Worm (Caenorhabditis elegans) whole organism, L2 larva: ENCODE measurements around the gene T05A8.11.

Experiments used
- C34F6.9 ChIP-seq: fragments of 150-350 bp; optimal IDR thresholded peaks from 2 replicates; lab custom pipeline; 2014; ENCODE audit warnings: missing biosample characterization, missing genetic modification characterization
- F13H6.1 ChIP-seq: sonication (generic microtip); optimal IDR thresholded peaks from 2 replicates; lab custom pipeline; 2016; ENCODE audit warnings: missing genetic modification characterization, missing compliant biosample characterization
- R02D3.7 ChIP-seq: fragments of 150-350 bp; optimal IDR thresholded peaks from 2 replicates; lab custom pipeline; 2014; ENCODE audit warnings: missing biosample characterization, missing genetic modification characterization
- Y55F3AM.14 ChIP-seq: fragments of 200-800 bp; sonication (Bioruptor generic); optimal IDR thresholded peaks from 2 replicates; lab custom pipeline; 2018; ENCODE audit warnings: mild to moderate bottlenecking, missing genetic modification characterization, missing compliant biosample characterization
- ZK546.5 ChIP-seq: sonication (generic microtip); optimal IDR thresholded peaks from 2 replicates; lab custom pipeline; 2017; ENCODE audit warnings: missing biosample characterization, missing genetic modification characterization
- ama-1 ChIP-seq: fragments of 150-350 bp; optimal IDR thresholded peaks from 2 replicates; lab custom pipeline; 2018; ENCODE audit warnings: inconsistent platforms
- blmp-1 ChIP-seq: sonication (generic microtip); optimal IDR thresholded peaks from 2 replicates; lab custom pipeline; 2017; ENCODE audit warnings: missing genetic modification characterization, mild to moderate bottlenecking, missing compliant biosample characterization, antibody characterized with exemption, moderate library complexity; ENCODE audit not compliant: insufficient read depth
- ceh-16 ChIP-seq: fragments of 150-350 bp; optimal IDR thresholded peaks from 2 replicates; lab custom pipeline; 2014; ENCODE audit warnings: missing biosample characterization, missing genetic modification characterization
- crh-2 ChIP-seq: sonication (generic microtip); optimal IDR thresholded peaks from 2 replicates; lab custom pipeline; 2017; ENCODE audit warnings: missing biosample characterization, missing genetic modification characterization
- egl-27 ChIP-seq: sonication (generic microtip); optimal IDR thresholded peaks from 3 replicates; lab custom pipeline; 2017; ENCODE audit warnings: missing biosample characterization, missing genetic modification reagents, missing genetic modification characterization
- elt-1 ChIP-seq: fragments of 150-350 bp; optimal IDR thresholded peaks from 2 replicates; lab custom pipeline; 2014; ENCODE audit warnings: missing biosample characterization, missing genetic modification characterization
- elt-3 ChIP-seq: sonication (generic microtip); optimal IDR thresholded peaks from 2 replicates; lab custom pipeline; 2017; ENCODE audit warnings: missing biosample characterization, missing genetic modification characterization
- fos-1 ChIP-seq: fragments of 150-350 bp; optimal IDR thresholded peaks from 2 replicates; lab custom pipeline; 2014; ENCODE audit warnings: missing biosample characterization, missing genetic modification characterization
- gmeb-1 ChIP-seq: fragments of 150-350 bp; optimal IDR thresholded peaks from 2 replicates; lab custom pipeline; 2014; ENCODE audit warnings: missing biosample characterization, missing genetic modification characterization
- lin-11 ChIP-seq: fragments of 150-350 bp; sonication (generic microtip); optimal IDR thresholded peaks from 2 replicates; lab custom pipeline; 2014; ENCODE audit warnings: missing biosample characterization, missing genetic modification characterization, inconsistent platforms, mixed read lengths
- lin-13 ChIP-seq: fragments of 150-350 bp; optimal IDR thresholded peaks from 2 replicates; lab custom pipeline; 2014; ENCODE audit warnings: missing biosample characterization, missing genetic modification reagents, missing genetic modification characterization
- lin-39 ChIP-seq: fragments of 150-350 bp; optimal IDR thresholded peaks from 2 replicates; lab custom pipeline; 2014; ENCODE audit warnings: missing biosample characterization, missing genetic modification reagents, missing genetic modification characterization
- lsy-2 ChIP-seq, 2 experiments: fragments of 150-350 bp in 1 of 2; sonication (generic microtip) in 1 of 2; optimal IDR thresholded peaks; 2 replicates each; lab custom pipeline; 2014 to 2017; ENCODE audit warnings: missing biosample characterization in 2 of 2, missing genetic modification characterization in 2 of 2
- mab-5 ChIP-seq: fragments of 150-350 bp; optimal IDR thresholded peaks from 2 replicates; lab custom pipeline; 2014; ENCODE audit warnings: missing biosample characterization, missing genetic modification characterization
- mbf-1 ChIP-seq: sonication (generic microtip); optimal IDR thresholded peaks from 2 replicates; lab custom pipeline; 2017; ENCODE audit warnings: missing biosample characterization, missing genetic modification characterization
- mdl-1 ChIP-seq, 2 experiments: fragments of 150-350 bp in 1 of 2; sonication (generic microtip) in 1 of 2; optimal IDR thresholded peaks; 2 replicates each; lab custom pipeline; 2017; ENCODE audit warnings: missing biosample characterization in 2 of 2, missing genetic modification characterization in 2 of 2
- nhr-10 ChIP-seq: sonication (generic microtip); optimal IDR thresholded peaks from 2 replicates; lab custom pipeline; 2017; ENCODE audit warnings: missing biosample characterization, missing genetic modification characterization
- nhr-11 ChIP-seq: fragments of 150-350 bp; optimal IDR thresholded peaks from 2 replicates; lab custom pipeline; 2014; ENCODE audit warnings: missing biosample characterization, missing genetic modification characterization
- nhr-129 ChIP-seq: fragments of 150-350 bp; optimal IDR thresholded peaks from 2 replicates; lab custom pipeline; 2014; ENCODE audit warnings: missing biosample characterization, missing genetic modification characterization
- nhr-21 ChIP-seq: fragments of 150-350 bp; optimal IDR thresholded peaks from 2 replicates; lab custom pipeline; 2014; ENCODE audit warnings: missing biosample characterization, missing genetic modification characterization
- nhr-23 ChIP-seq: fragments of 150-350 bp; optimal IDR thresholded peaks from 2 replicates; lab custom pipeline; 2014; ENCODE audit warnings: missing biosample characterization, missing genetic modification reagents, missing genetic modification characterization
- nhr-25 ChIP-seq: fragments of 150-350 bp; sonication (generic microtip); optimal IDR thresholded peaks from 3 replicates; lab custom pipeline; 2014; ENCODE audit warnings: missing biosample characterization, missing genetic modification characterization
- peb-1 ChIP-seq: fragments of 150-350 bp; optimal IDR thresholded peaks from 2 replicates; lab custom pipeline; 2014; ENCODE audit warnings: missing biosample characterization, missing genetic modification characterization
- sem-4 ChIP-seq: fragments of 150-350 bp; optimal IDR thresholded peaks from 2 replicates; lab custom pipeline; 2014; ENCODE audit warnings: missing biosample characterization, missing genetic modification reagents, missing genetic modification characterization
- sma-3 ChIP-seq: sonication (generic microtip); optimal IDR thresholded peaks from 2 replicates; lab custom pipeline; 2016; ENCODE audit warnings: missing genetic modification reagents, missing genetic modification characterization, missing compliant biosample characterization
- sma-9 ChIP-seq, 2 experiments: fragments of 150-350 bp in 1 of 2; sonication (generic microtip) in 1 of 2; optimal IDR thresholded peaks; 2 replicates each; lab custom pipeline; 2014 to 2016; ENCODE audit warnings: missing genetic modification characterization in 2 of 2, mild to moderate bottlenecking in 1 of 2, missing biosample characterization in 1 of 2, missing compliant biosample characterization in 1 of 2, missing genetic modification reagents in 1 of 2, moderate library complexity in 1 of 2
- snpc-4 ChIP-seq: fragments of 150-350 bp; optimal IDR thresholded peaks from 2 replicates; lab custom pipeline; 2014; ENCODE audit warnings: missing biosample characterization, missing genetic modification characterization
- unc-62 ChIP-seq: fragments of 150-350 bp; optimal IDR thresholded peaks from 2 replicates; lab custom pipeline; 2014; ENCODE audit warnings: missing biosample characterization, missing genetic modification reagents, missing genetic modification characterization
- zag-1 ChIP-seq: fragments of 150-350 bp; optimal IDR thresholded peaks from 2 replicates; lab custom pipeline; 2014; ENCODE audit warnings: missing biosample characterization, missing genetic modification characterization
- ztf-1 ChIP-seq: fragments of 200-800 bp; sonication (Bioruptor generic); conservative IDR thresholded peaks from 2 replicates; pipeline ENCODE4 v1.3.6; 2022; ENCODE audit warnings: missing genetic modification characterization, missing compliant biosample characterization
- ztf-11 ChIP-seq: sonication (generic microtip); optimal IDR thresholded peaks from 2 replicates; lab custom pipeline; 2017; ENCODE audit warnings: missing biosample characterization, missing genetic modification characterization
- ztf-4 ChIP-seq: fragments of 150-350 bp; optimal IDR thresholded peaks from 2 replicates; lab custom pipeline; 2014; ENCODE audit warnings: missing biosample characterization, missing genetic modification characterization

T05A8.11 gene

DNA sequence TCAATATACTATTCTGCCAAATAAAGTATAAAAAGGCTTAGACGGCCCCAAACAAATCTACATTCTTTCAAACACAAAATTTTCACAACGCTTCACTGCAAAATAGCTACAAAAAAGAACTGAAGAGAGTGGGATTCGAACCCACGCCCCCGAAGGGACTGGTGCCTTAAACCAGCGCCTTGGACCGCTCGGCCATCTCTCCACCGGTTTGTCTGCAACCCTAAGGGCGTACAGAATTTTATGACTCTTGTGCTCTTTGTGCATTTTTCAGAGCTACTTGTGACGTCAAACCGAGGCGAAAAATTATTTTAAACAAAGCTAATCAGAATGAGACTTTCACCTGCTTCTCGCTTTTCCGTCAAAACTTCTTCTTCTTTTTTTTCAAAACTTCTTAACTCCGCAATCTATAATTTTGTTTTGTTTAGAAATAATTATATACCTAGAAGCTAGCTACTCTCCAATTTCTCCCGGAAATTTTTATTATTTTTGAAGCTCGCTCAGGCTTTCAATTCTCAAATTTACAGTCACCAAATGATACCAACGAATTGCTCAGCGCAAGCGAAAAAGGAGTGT lies 10.8 kb upstream of the T05A8.11 start, which contains the start of gene T05A8.8:
T05A8.8 (plus strand) TSS at position 523 of the 573 bp plus-strand sequence.
- TF ChIP-seq mab-5 (tag; lab: Kevin White, UChicago) (no peak), C34F6.9 (tag; lab: Kevin White, UChicago) (no peak), fos-1 (tag; lab: Kevin White, UChicago) (no peak), R02D3.7 (tag; lab: Kevin White, UChicago) (no peak), lin-39 (no peak), nhr-23 (tag; lab: Kevin White, UChicago) (no peak), mdl-1 (tag; optimal IDR thresholded peaks at IDR 0.05; lab: Kevin White, UChicago) (no peak), nhr-11 (no peak), sem-4 (tag; lab: Kevin White, UChicago) (no peak), nhr-21 (tag; lab: Kevin White, UChicago) (no peak), ztf-4 (tag; lab: Kevin White, UChicago) (no peak), peb-1 (tag; lab: Kevin White, UChicago) (no peak), elt-3 (no peak), zag-1 (no peak), nhr-10 (tag; lab: Kevin White, UChicago) (no peak)
- TF ChIP-seq, all 48 proteins: peak for 0

DNA sequence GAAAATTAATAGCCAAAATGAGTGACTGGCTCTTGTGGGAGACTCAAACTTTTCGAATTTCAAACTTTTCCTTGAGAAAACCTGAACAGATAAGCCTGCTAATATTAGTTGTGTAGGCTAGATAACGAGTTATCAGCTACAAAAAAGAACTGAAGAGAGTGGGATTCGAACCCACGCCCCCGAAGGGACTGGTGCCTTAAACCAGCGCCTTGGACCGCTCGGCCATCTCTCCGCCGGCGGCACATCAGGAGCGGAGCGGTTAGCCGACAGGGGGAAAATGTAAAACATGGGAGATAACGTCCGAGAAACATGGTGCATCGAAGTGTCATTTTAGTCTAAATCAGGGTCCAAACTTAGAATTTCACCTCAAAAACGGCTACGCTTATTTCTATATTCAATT lies 10.2 kb upstream of the T05A8.11 start:
- no peak for TF ChIP-seq ztf-1 (GFP tag; lab: Robert Waterston, UW)
- TF ChIP-seq crh-2 (tag; lab: Kevin White, UChicago): no peak
- TF ChIP-seq unc-62 (GFP tag; lab: Kevin White, UChicago): no peak
- TF ChIP-seq mdl-1 (tag; optimal IDR thresholded peaks at IDR 0.05; lab: Kevin White, UChicago): no peak
- TF ChIP-seq ceh-16 (tag; lab: Kevin White, UChicago): no peak
- TF ChIP-seq, all 48 proteins: peak for 0

DNA sequence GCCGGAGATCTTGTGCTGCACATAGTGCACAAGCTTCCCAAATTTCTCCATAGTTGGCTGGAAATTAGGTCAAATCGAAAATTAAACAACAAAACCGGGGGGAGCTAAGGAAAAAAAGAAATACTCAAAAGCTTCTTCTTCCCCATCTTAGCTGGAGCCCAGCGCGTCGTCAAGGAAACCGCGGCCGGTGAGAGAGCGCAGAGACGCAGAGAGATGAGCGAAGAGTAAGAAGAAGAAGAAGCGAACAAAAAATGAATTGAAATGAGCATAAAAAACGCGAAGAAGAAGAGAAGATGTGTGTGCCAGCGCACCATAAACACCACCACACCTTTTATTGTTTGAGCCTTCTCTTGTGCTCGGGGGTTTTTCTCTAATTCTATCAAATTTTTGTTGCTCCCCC lies 9.7 kb upstream of the T05A8.11 start, which contains the start of gene wdr-31:
wdr-31 (minus strand) TSS at position 101 of the 400 bp plus-strand sequence.
- TF ChIP-seq ZK546.5 (tag; lab: Kevin White, UChicago) (no peak), sma-3 (GFP tag; lab: Kevin White, UChicago) (no peak), C34F6.9 (tag; lab: Kevin White, UChicago) (no peak), ztf-1 (GFP tag; lab: Robert Waterston, UW) (no peak), blmp-1 (no peak), gmeb-1 (tag; lab: Kevin White, UChicago) (no peak), fos-1 (tag; lab: Kevin White, UChicago) (no peak), elt-1 (no peak), mab-5 (tag; lab: Kevin White, UChicago) (no peak), Y55F3AM.14 (no peak), nhr-11 (no peak), nhr-129 (no peak)

DNA sequence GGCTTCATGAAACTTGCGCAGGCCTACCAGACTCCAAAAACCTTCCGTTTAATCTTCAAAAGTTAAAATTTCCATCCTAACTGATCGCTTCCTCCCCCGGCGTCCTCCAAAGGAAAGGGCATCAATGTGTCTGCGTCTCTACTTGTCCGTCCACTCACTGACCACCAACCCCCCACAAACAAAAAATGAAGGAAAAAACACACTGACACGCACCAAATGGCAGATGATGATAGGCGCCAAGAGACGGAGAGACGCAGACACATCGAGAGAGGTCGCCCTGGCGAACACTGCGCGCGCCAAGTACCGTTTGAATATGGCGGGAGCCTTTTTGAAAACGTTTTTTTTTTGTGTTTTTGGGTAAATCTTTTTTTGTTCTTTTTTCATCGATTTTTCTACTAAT lies 9.3 kb upstream of the T05A8.11 start:
- TF ChIP-seq lin-11 (tag; lab: Kevin White, UChicago) (no peak), mbf-1 (no peak), mdl-1 (tag; optimal IDR thresholded peaks at IDR 0.05; lab: Kevin White, UChicago) (no peak), egl-27 (tag; lab: Kevin White, UChicago) (no peak), mab-5 (tag; lab: Kevin White, UChicago) (no peak), nhr-23 (tag; lab: Kevin White, UChicago) (no peak), lin-13 (GFP tag; lab: Kevin White, UChicago) (no peak), ztf-11 (tag; lab: Kevin White, UChicago) (no peak), elt-1 (no peak), nhr-25 (tag; lab: Kevin White, UChicago) (no peak), fos-1 (tag; lab: Kevin White, UChicago) (peak; percentile 13), C34F6.9 (tag; lab: Kevin White, UChicago) (peak; percentile 28), ceh-16 (tag; lab: Kevin White, UChicago) (peak; percentile 30), sma-9 (GFP tag; optimal IDR thresholded peaks at IDR 0.05; lab: Kevin White, UChicago) (no peak), sma-9 (tag; optimal IDR thresholded peaks at IDR 0.05; lab: Kevin White, UChicago) (no peak), crh-2 (tag; lab: Kevin White, UChicago) (no peak), zag-1 (no peak), lsy-2 (tag; optimal IDR thresholded peaks at IDR 0.05; lab: Kevin White, UChicago) (peak in 1 of 2 experiments; percentile 22), nhr-129 (peak; percentile 4), ama-1 (lab: Kevin White, UChicago) (no peak), F13H6.1 (tag; lab: Kevin White, UChicago) (peak; percentile 67), snpc-4 (tag; lab: Kevin White, UChicago) (no peak)
